Worm (Caenorhabditis elegans) whole organism, mixed stage, embryonic: ENCODE measurements around the gene pid-5.

Experiments used
- M03D4.4 ChIP-seq: sonication (generic microtip); optimal IDR thresholded peaks from 2 replicates; lab custom pipeline; 2017; ENCODE audit warnings: mild to moderate bottlenecking, missing genetic modification characterization, missing compliant biosample characterization
- cnd-1 ChIP-seq: fragments of 200-800 bp; sonication (Bioruptor generic); optimal IDR thresholded peaks from 2 replicates; lab custom pipeline; 2018; ENCODE audit warnings: mild to moderate bottlenecking, missing genetic modification characterization, missing compliant biosample characterization
- elt-1 ChIP-seq: sonication (generic microtip); optimal IDR thresholded peaks from 2 replicates; lab custom pipeline; 2017; ENCODE audit warnings: missing genetic modification characterization, mild to moderate bottlenecking, missing compliant biosample characterization, antibody characterized with exemption, moderate library complexity, borderline replicate concordance; ENCODE audit not compliant: insufficient read depth
- elt-3 ChIP-seq: fragments of 150-350 bp; optimal IDR thresholded peaks from 2 replicates; lab custom pipeline; 2014; ENCODE audit warnings: missing biosample characterization, missing genetic modification characterization
- flh-1 ChIP-seq: fragments of 200-800 bp; sonication (Bioruptor generic); optimal IDR thresholded peaks from 2 replicates; lab custom pipeline; 2018; ENCODE audit warnings: mild to moderate bottlenecking, missing genetic modification characterization, moderate library complexity, missing compliant biosample characterization
- lsy-2 ChIP-seq: fragments of 150-350 bp; optimal IDR thresholded peaks from 2 replicates; lab custom pipeline; 2014; ENCODE audit warnings: missing biosample characterization, missing genetic modification characterization
- nhr-12 ChIP-seq: fragments of 150-350 bp; optimal IDR thresholded peaks from 2 replicates; lab custom pipeline; 2014; ENCODE audit warnings: missing biosample characterization, missing genetic modification characterization
- nhr-237 ChIP-seq: fragments of 150-350 bp; optimal IDR thresholded peaks from 2 replicates; lab custom pipeline; 2014; ENCODE audit warnings: missing biosample characterization, missing genetic modification characterization
- nhr-28 ChIP-seq: fragments of 150-350 bp; optimal IDR thresholded peaks from 2 replicates; lab custom pipeline; 2014; ENCODE audit warnings: missing biosample characterization, missing genetic modification characterization
- sem-2 ChIP-seq: fragments of 200-800 bp; sonication (Bioruptor generic); optimal IDR thresholded peaks from 2 replicates; lab custom pipeline; 2018; ENCODE audit warnings: mild to moderate bottlenecking, missing genetic modification characterization, missing compliant biosample characterization
- snpc-4 ChIP-seq: fragments of 150-350 bp; optimal IDR thresholded peaks from 2 replicates; lab custom pipeline; 2014; ENCODE audit warnings: missing biosample characterization, missing genetic modification characterization
- unc-39 ChIP-seq: fragments of 150-350 bp; optimal IDR thresholded peaks from 2 replicates; lab custom pipeline; 2014; ENCODE audit warnings: missing biosample characterization, missing genetic modification characterization
- unc-62 ChIP-seq: fragments of 150-350 bp; optimal IDR thresholded peaks from 2 replicates; lab custom pipeline; 2014; ENCODE audit warnings: missing biosample characterization, missing genetic modification reagents, missing genetic modification characterization

ce11 chrV:4182546-4182945 is 6.9 kb downstream of the pid-5 start:
- TF ChIP-seq nhr-12 (tag; lab: Kevin White, UChicago) (no peak), M03D4.4 (tag; lab: Kevin White, UChicago) (no peak), elt-3 (tag; lab: Kevin White, UChicago) (no peak), unc-39 (tag; lab: Kevin White, UChicago) (no peak), unc-62 (GFP tag; lab: Kevin White, UChicago) (no peak), lsy-2 (tag; lab: Kevin White, UChicago) (no peak), snpc-4 (tag; lab: Kevin White, UChicago) (no peak), nhr-28 (tag; lab: Kevin White, UChicago) (no peak), nhr-237 (tag; lab: Kevin White, UChicago) (no peak), cnd-1 (tag; lab: Kevin White, UChicago) (no peak), flh-1 (no peak), sem-2 (GFP tag; lab: Kevin White, UChicago) (no peak), elt-1 (no peak)
